Worm (Caenorhabditis elegans): Measurements from ENCODE around the gene irld-4.

Gene irld-4

ce11 chrIV:14617059-14617458 is 15.8 kb upstream of the irld-4 start:
- TF ChIP-seq unc-62 (GFP tag; optimal IDR thresholded peaks at IDR 0.05), result no peak

- TF ChIP-seq unc-62 (GFP tag; optimal IDR thresholded peaks at IDR 0.05), result no peak
These were observed 15.4 kb upstream of the irld-4 start for ce11 chrIV:14617498-14617897.

- no peak for TF ChIP-seq unc-62 (GFP tag; optimal IDR thresholded peaks at IDR 0.05)
These were observed 14.9 kb upstream of the irld-4 start for ce11 chrIV:14617985-14618384.

- no peak for TF ChIP-seq unc-62 (GFP tag; optimal IDR thresholded peaks at IDR 0.05)
These were observed 14.3 kb upstream of the irld-4 start for ce11 chrIV:14618551-14618950.

ce11 chrIV:14620042-14620441 is 12.9 kb upstream of the irld-4 start:
- no peak for TF ChIP-seq unc-62 (GFP tag; optimal IDR thresholded peaks at IDR 0.05)

ce11 chrIV:14620543-14620942 is 12.4 kb upstream of the irld-4 start:
- TF ChIP-seq unc-62 (GFP tag; optimal IDR thresholded peaks at IDR 0.05), result no peak

ce11 chrIV:14621117-14621516 is 11.8 kb upstream of the irld-4 start:
- TF ChIP-seq unc-62 (GFP tag; optimal IDR thresholded peaks at IDR 0.05), result no peak

- no peak for TF ChIP-seq unc-62 (GFP tag; optimal IDR thresholded peaks at IDR 0.05)
These were observed 10.8 kb upstream of the irld-4 start for ce11 chrIV:14622109-14622508.

- TF ChIP-seq unc-62 (GFP tag; optimal IDR thresholded peaks at IDR 0.05), result no peak
These were observed 1.2 kb upstream of the irld-4 start for ce11 chrIV:14631726-14632125.

- TF ChIP-seq unc-62 (GFP tag; optimal IDR thresholded peaks at IDR 0.05), result no peak
These were observed 1.9 kb downstream of the irld-4 start, which contains the start of gene ule-2 for ce11 chrIV:14634826-14635225. Gene ule-2 (plus strand): TSS chrIV:14635126.

- TF ChIP-seq unc-62 (GFP tag; optimal IDR thresholded peaks at IDR 0.05), result no peak
These were observed 4.5 kb downstream of the irld-4 start, which contains the start of gene srlf-27 for ce11 chrIV:14637413-14637812. Gene srlf-27 (plus strand): TSS chrIV:14637713.

ce11 chrIV:14653066-14653465 is 20.2 kb downstream of the irld-4 start, which contains the start of gene talp-3:
Gene talp-3 (minus strand): TSS chrIV:14653380.
- no peak for TF ChIP-seq unc-62 (GFP tag; optimal IDR thresholded peaks at IDR 0.05)

ce11 chrIV:14656573-14657129 is 23.8 kb downstream of the irld-4 start, which contains the start of gene Y57G11C.33:
Gene Y57G11C.33 (plus strand): TSS chrIV:14657079.
- TF ChIP-seq unc-62 (GFP tag; optimal IDR thresholded peaks at IDR 0.05), result no peak

ce11 chrIV:14658054-14658631 is 25.2 kb downstream of the irld-4 start, which contains the start of gene anoh-2:
Gene anoh-2 (plus strand): TSS chrIV:14658308.
- TF ChIP-seq unc-62 (GFP tag; optimal IDR thresholded peaks at IDR 0.05), result no peak

ce11 chrIV:14658927-14659326 is 26.0 kb downstream of the irld-4 start:
- TF ChIP-seq unc-62 (GFP tag; optimal IDR thresholded peaks at IDR 0.05), result no peak

- no peak for TF ChIP-seq unc-62 (GFP tag; optimal IDR thresholded peaks at IDR 0.05)
These were observed 28.5 kb downstream of the irld-4 start for ce11 chrIV:14661370-14661769.

- TF ChIP-seq unc-62 (GFP tag; optimal IDR thresholded peaks at IDR 0.05), result no peak
These were observed 42.9 kb downstream of the irld-4 start for ce11 chrIV:14675789-14676188.
